Worm (Caenorhabditis elegans) whole organism, L4/young adult: ENCODE data around the gene sdz-33.

Source experiments
- dao-5 ChIP-seq: sonication (generic microtip); optimal IDR thresholded peaks from 2 replicates; lab custom pipeline; 2016; ENCODE audit warnings: missing genotype, missing genetic modification characterization, moderate library complexity, missing compliant biosample characterization
- him-1 ChIP-seq: sonication (generic microtip); optimal IDR thresholded peaks from 2 replicates; lab custom pipeline; 2016; ENCODE audit warnings: missing genotype, missing genetic modification reagents, missing genetic modification characterization, missing compliant biosample characterization

DNA sequence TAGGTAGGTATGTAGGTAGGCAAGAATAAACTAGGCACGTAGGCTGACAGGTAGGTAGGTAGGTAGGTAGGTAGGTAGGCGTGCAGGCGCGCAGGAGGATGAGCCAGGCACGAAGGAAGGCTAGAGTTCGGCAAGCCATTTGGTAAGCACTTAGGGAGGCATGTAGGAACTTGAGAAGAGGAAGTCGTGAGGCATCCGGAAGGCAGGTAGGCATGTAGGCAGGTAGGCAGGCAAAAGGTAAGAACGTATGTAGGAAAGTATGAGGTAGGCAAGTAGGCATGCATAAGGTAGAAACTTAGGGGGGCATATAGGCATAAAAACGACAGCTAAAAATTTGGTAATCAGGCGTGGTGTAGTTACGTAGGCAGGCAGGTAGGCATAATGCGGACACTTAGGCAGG lies 31.1 kb upstream of the sdz-33 start:
- TF ChIP-seq dao-5 (tag; lab: Kevin White, UChicago) (no peak), him-1 (tag; lab: Kevin White, UChicago) (no peak)
